Worm (Caenorhabditis elegans) whole organism, L2 larva: ENCODE measurements around the gene T26H5.10.

Experiments used
- C34F6.9 ChIP-seq: fragments of 150-350 bp; optimal IDR thresholded peaks from 2 replicates; lab custom pipeline; 2014; ENCODE audit warnings: missing biosample characterization, missing genetic modification characterization
- F13H6.1 ChIP-seq: sonication (generic microtip); optimal IDR thresholded peaks from 2 replicates; lab custom pipeline; 2016; ENCODE audit warnings: missing genetic modification characterization, missing compliant biosample characterization
- Y55F3AM.14 ChIP-seq: fragments of 200-800 bp; sonication (Bioruptor generic); optimal IDR thresholded peaks from 2 replicates; lab custom pipeline; 2018; ENCODE audit warnings: mild to moderate bottlenecking, missing genetic modification characterization, missing compliant biosample characterization
- ZK546.5 ChIP-seq: sonication (generic microtip); optimal IDR thresholded peaks from 2 replicates; lab custom pipeline; 2017; ENCODE audit warnings: missing biosample characterization, missing genetic modification characterization
- alr-1 ChIP-seq: fragments of 150-350 bp; optimal IDR thresholded peaks from 2 replicates; lab custom pipeline; 2014; ENCODE audit warnings: missing biosample characterization, missing genetic modification characterization
- aly-2 ChIP-seq: fragments of 150-350 bp; optimal IDR thresholded peaks from 2 replicates; lab custom pipeline; 2014; ENCODE audit warnings: missing biosample characterization, missing genetic modification characterization
- ama-1 ChIP-seq: fragments of 150-350 bp; optimal IDR thresholded peaks from 2 replicates; lab custom pipeline; 2018; ENCODE audit warnings: inconsistent platforms
- blmp-1 ChIP-seq: sonication (generic microtip); optimal IDR thresholded peaks from 2 replicates; lab custom pipeline; 2017; ENCODE audit warnings: missing genetic modification characterization, mild to moderate bottlenecking, missing compliant biosample characterization, antibody characterized with exemption, moderate library complexity; ENCODE audit not compliant: insufficient read depth
- ceh-16 ChIP-seq: fragments of 150-350 bp; optimal IDR thresholded peaks from 2 replicates; lab custom pipeline; 2014; ENCODE audit warnings: missing biosample characterization, missing genetic modification characterization
- ceh-82 ChIP-seq: fragments of 150-350 bp; optimal IDR thresholded peaks from 2 replicates; lab custom pipeline; 2014; ENCODE audit warnings: missing biosample characterization, missing genetic modification characterization
- crh-2 ChIP-seq: sonication (generic microtip); optimal IDR thresholded peaks from 2 replicates; lab custom pipeline; 2017; ENCODE audit warnings: missing biosample characterization, missing genetic modification characterization
- dmd-4 ChIP-seq: sonication (generic microtip); optimal IDR thresholded peaks from 2 replicates; lab custom pipeline; 2017; ENCODE audit warnings: missing biosample characterization, missing genetic modification characterization
- egl-27 ChIP-seq: sonication (generic microtip); optimal IDR thresholded peaks from 3 replicates; lab custom pipeline; 2017; ENCODE audit warnings: missing biosample characterization, missing genetic modification reagents, missing genetic modification characterization
- elt-1 ChIP-seq: fragments of 150-350 bp; optimal IDR thresholded peaks from 2 replicates; lab custom pipeline; 2014; ENCODE audit warnings: missing biosample characterization, missing genetic modification characterization
- elt-3 ChIP-seq: sonication (generic microtip); optimal IDR thresholded peaks from 2 replicates; lab custom pipeline; 2017; ENCODE audit warnings: missing biosample characterization, missing genetic modification characterization
- fos-1 ChIP-seq: fragments of 150-350 bp; optimal IDR thresholded peaks from 2 replicates; lab custom pipeline; 2014; ENCODE audit warnings: missing biosample characterization, missing genetic modification characterization
- gmeb-1 ChIP-seq: fragments of 150-350 bp; optimal IDR thresholded peaks from 2 replicates; lab custom pipeline; 2014; ENCODE audit warnings: missing biosample characterization, missing genetic modification characterization
- lin-11 ChIP-seq: fragments of 150-350 bp; sonication (generic microtip); optimal IDR thresholded peaks from 2 replicates; lab custom pipeline; 2014; ENCODE audit warnings: missing biosample characterization, missing genetic modification characterization, inconsistent platforms, mixed read lengths
- lin-13 ChIP-seq: fragments of 150-350 bp; optimal IDR thresholded peaks from 2 replicates; lab custom pipeline; 2014; ENCODE audit warnings: missing biosample characterization, missing genetic modification reagents, missing genetic modification characterization
- lsy-2 ChIP-seq, 2 experiments: fragments of 150-350 bp in 1 of 2; sonication (generic microtip) in 1 of 2; optimal IDR thresholded peaks; 2 replicates each; lab custom pipeline; 2014 to 2017; ENCODE audit warnings: missing biosample characterization in 2 of 2, missing genetic modification characterization in 2 of 2
- mab-5 ChIP-seq: fragments of 150-350 bp; optimal IDR thresholded peaks from 2 replicates; lab custom pipeline; 2014; ENCODE audit warnings: missing biosample characterization, missing genetic modification characterization
- mbf-1 ChIP-seq: sonication (generic microtip); optimal IDR thresholded peaks from 2 replicates; lab custom pipeline; 2017; ENCODE audit warnings: missing biosample characterization, missing genetic modification characterization
- mdl-1 ChIP-seq, 2 experiments: fragments of 150-350 bp in 1 of 2; sonication (generic microtip) in 1 of 2; optimal IDR thresholded peaks; 2 replicates each; lab custom pipeline; 2017; ENCODE audit warnings: missing biosample characterization in 2 of 2, missing genetic modification characterization in 2 of 2
- nhr-10 ChIP-seq: sonication (generic microtip); optimal IDR thresholded peaks from 2 replicates; lab custom pipeline; 2017; ENCODE audit warnings: missing biosample characterization, missing genetic modification characterization
- nhr-129 ChIP-seq: fragments of 150-350 bp; optimal IDR thresholded peaks from 2 replicates; lab custom pipeline; 2014; ENCODE audit warnings: missing biosample characterization, missing genetic modification characterization
- nhr-21 ChIP-seq: fragments of 150-350 bp; optimal IDR thresholded peaks from 2 replicates; lab custom pipeline; 2014; ENCODE audit warnings: missing biosample characterization, missing genetic modification characterization
- nhr-237 ChIP-seq: fragments of 150-350 bp; optimal IDR thresholded peaks from 2 replicates; lab custom pipeline; 2014; ENCODE audit warnings: missing biosample characterization, missing genetic modification characterization
- nhr-25 ChIP-seq: fragments of 150-350 bp; sonication (generic microtip); optimal IDR thresholded peaks from 3 replicates; lab custom pipeline; 2014; ENCODE audit warnings: missing biosample characterization, missing genetic modification characterization
- nhr-6 ChIP-seq: fragments of 150-350 bp; optimal IDR thresholded peaks from 2 replicates; lab custom pipeline; 2014; ENCODE audit warnings: missing biosample characterization, missing genetic modification characterization
- nhr-77 ChIP-seq: fragments of 150-350 bp; optimal IDR thresholded peaks from 2 replicates; lab custom pipeline; 2014; ENCODE audit warnings: missing biosample characterization, missing genetic modification characterization
- peb-1 ChIP-seq: fragments of 150-350 bp; optimal IDR thresholded peaks from 2 replicates; lab custom pipeline; 2014; ENCODE audit warnings: missing biosample characterization, missing genetic modification characterization
- skn-1 ChIP-seq: sonication (generic microtip); optimal IDR thresholded peaks from 2 replicates; lab custom pipeline; 2017; ENCODE audit warnings: missing biosample characterization, missing genetic modification characterization
- sma-3 ChIP-seq: sonication (generic microtip); optimal IDR thresholded peaks from 2 replicates; lab custom pipeline; 2016; ENCODE audit warnings: missing genetic modification reagents, missing genetic modification characterization, missing compliant biosample characterization
- snpc-4 ChIP-seq: fragments of 150-350 bp; optimal IDR thresholded peaks from 2 replicates; lab custom pipeline; 2014; ENCODE audit warnings: missing biosample characterization, missing genetic modification characterization
- unc-55 ChIP-seq: fragments of 150-350 bp; sonication (generic microtip); optimal IDR thresholded peaks from 3 replicates; lab custom pipeline; 2014; ENCODE audit warnings: missing biosample characterization, missing genetic modification reagents, missing genetic modification characterization
- unc-62 ChIP-seq: fragments of 150-350 bp; optimal IDR thresholded peaks from 2 replicates; lab custom pipeline; 2014; ENCODE audit warnings: missing biosample characterization, missing genetic modification reagents, missing genetic modification characterization
- zag-1 ChIP-seq: fragments of 150-350 bp; optimal IDR thresholded peaks from 2 replicates; lab custom pipeline; 2014; ENCODE audit warnings: missing biosample characterization, missing genetic modification characterization
- ztf-1 ChIP-seq: fragments of 200-800 bp; sonication (Bioruptor generic); conservative IDR thresholded peaks from 2 replicates; pipeline ENCODE4 v1.3.6; 2022; ENCODE audit warnings: missing genetic modification characterization, missing compliant biosample characterization
- ztf-11 ChIP-seq: sonication (generic microtip); optimal IDR thresholded peaks from 2 replicates; lab custom pipeline; 2017; ENCODE audit warnings: missing biosample characterization, missing genetic modification characterization

T26H5.10 gene

ce11 chrV:15465032-15465727, 21.6 kb upstream of the T26H5.10 start, which contains the start of gene pqn-71 (continued):
- TF ChIP-seq nhr-10 (tag; lab: Kevin White, UChicago) (peak; percentile 26), skn-1 (tag; lab: Kevin White, UChicago) (no peak), sma-3 (peak; percentile 91), ama-1 (lab: Kevin White, UChicago) (no peak), crh-2 (tag; lab: Kevin White, UChicago) (peak; percentile 91), peb-1 (tag; lab: Kevin White, UChicago) (no peak), mab-5 (tag; lab: Kevin White, UChicago) (peak; percentile 46), alr-1 (peak; percentile 8), nhr-6 (tag; lab: Kevin White, UChicago) (no peak), nhr-21 (tag; lab: Kevin White, UChicago) (peak; percentile 82), Y55F3AM.14 (GFP tag; lab: Kevin White, UChicago) (peak; percentile 79), unc-62 (GFP tag; lab: Kevin White, UChicago) (no peak), mdl-1 (tag; optimal IDR thresholded peaks at IDR 0.05; lab: Kevin White, UChicago) (peak; percentile 11 to 76), unc-55 (peak; percentile 69), egl-27 (tag; lab: Kevin White, UChicago) (peak; percentile 80), ceh-82 (tag; lab: Kevin White, UChicago) (peak; percentile 16), lin-13 (GFP tag; lab: Kevin White, UChicago) (peak; percentile 74), gmeb-1 (tag; lab: Kevin White, UChicago) (peak; percentile 81), ceh-16 (tag; lab: Kevin White, UChicago) (no peak), nhr-77 (no peak)

- TF ChIP-seq fos-1 (tag; lab: Kevin White, UChicago) (no peak), C34F6.9 (tag; lab: Kevin White, UChicago) (no peak), ZK546.5 (tag; lab: Kevin White, UChicago) (no peak), zag-1 (tag; lab: Kevin White, UChicago) (no peak), F13H6.1 (tag; lab: Kevin White, UChicago) (no peak), elt-3 (tag; lab: Kevin White, UChicago) (no peak), ztf-11 (no peak), lin-13 (GFP tag; lab: Kevin White, UChicago) (no peak)
Measured at ce11 chrV:15464402-15464801, 20.8 kb upstream of the T26H5.10 start, which contains the start of gene rocf-1. Gene rocf-1 (minus strand): TSS chrV:15464502.

- TF ChIP-seq zag-1 (tag; lab: Kevin White, UChicago): no peak
- TF ChIP-seq ztf-1 (GFP tag; lab: Robert Waterston, UW): no peak
- TF ChIP-seq nhr-237 (tag; lab: Kevin White, UChicago): no peak
- TF ChIP-seq skn-1 (tag; lab: Kevin White, UChicago): no peak
- no peak for TF ChIP-seq C34F6.9 (tag; lab: Kevin White, UChicago)
- no peak for TF ChIP-seq blmp-1
- TF ChIP-seq lin-11 (tag; lab: Kevin White, UChicago): no peak
- TF ChIP-seq elt-3 (tag; lab: Kevin White, UChicago): no peak
Measured at ce11 chrV:15459088-15459487, 15.5 kb upstream of the T26H5.10 start, which contains the start of gene str-71. Gene str-71 (minus strand): TSS chrV:15459188.

ce11 chrV:15454322-15454721, 10.7 kb upstream of the T26H5.10 start:
- TF ChIP-seq ztf-11 (no peak), nhr-21 (tag; lab: Kevin White, UChicago) (no peak), zag-1 (tag; lab: Kevin White, UChicago) (no peak), gmeb-1 (tag; lab: Kevin White, UChicago) (no peak), snpc-4 (tag; lab: Kevin White, UChicago) (no peak), nhr-77 (no peak), nhr-25 (tag; lab: Kevin White, UChicago) (no peak), lin-11 (tag; lab: Kevin White, UChicago) (no peak), lsy-2 (tag; optimal IDR thresholded peaks at IDR 0.05; lab: Kevin White, UChicago) (no peak), nhr-129 (tag; lab: Kevin White, UChicago) (no peak), aly-2 (no peak), unc-55 (no peak), nhr-6 (tag; lab: Kevin White, UChicago) (no peak), mbf-1 (tag; lab: Kevin White, UChicago) (no peak), elt-1 (tag; lab: Kevin White, UChicago) (no peak), mdl-1 (tag; optimal IDR thresholded peaks at IDR 0.05; lab: Kevin White, UChicago) (no peak), fos-1 (tag; lab: Kevin White, UChicago) (no peak), ztf-1 (GFP tag; lab: Robert Waterston, UW) (no peak), sma-3 (no peak), dmd-4 (tag; lab: Kevin White, UChicago) (no peak)
